Worm (Caenorhabditis elegans) whole organism, L4/young adult: ENCODE measurements around the gene F47B8.5.
A peak's percentile ranks its signal among the peaks of the same experiment; 100 is the strongest.

ENCODE experiments used
- W03F9.2 ChIP-seq: fragments of 150-350 bp; optimal IDR thresholded peaks from 2 replicates; lab custom pipeline; 2014; ENCODE audit warnings: missing biosample characterization, missing genetic modification characterization
- dao-5 ChIP-seq: sonication (generic microtip); optimal IDR thresholded peaks from 2 replicates; lab custom pipeline; 2016; ENCODE audit warnings: missing genotype, missing genetic modification characterization, moderate library complexity, missing compliant biosample characterization
- him-1 ChIP-seq: sonication (generic microtip); optimal IDR thresholded peaks from 2 replicates; lab custom pipeline; 2016; ENCODE audit warnings: missing genotype, missing genetic modification reagents, missing genetic modification characterization, missing compliant biosample characterization

The F47B8.5 gene

DNA sequence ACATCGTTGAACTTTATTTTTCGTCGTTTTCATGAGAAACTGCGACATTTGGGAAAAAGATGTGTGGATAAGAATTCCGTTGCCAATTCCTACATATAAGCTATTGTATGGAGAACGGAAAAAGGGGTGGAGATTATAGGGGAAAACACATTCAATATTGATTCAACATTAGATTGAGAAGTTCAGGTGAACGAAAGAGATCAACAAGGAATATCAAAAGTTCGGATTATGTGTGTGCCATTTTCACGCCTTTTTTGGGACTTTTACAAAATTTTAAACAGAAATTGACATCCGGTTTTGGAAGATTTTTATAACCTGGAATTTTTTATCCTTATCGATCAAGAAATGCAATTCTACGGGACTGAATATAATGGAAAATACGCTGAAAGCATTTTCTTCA lies at the start of gene F47B8.5:
Gene F47B8.5, minus strand, starts transcription at position 101 of the 400 bp plus-strand sequence.
- TF ChIP-seq dao-5 (tag; lab: Kevin White, UChicago) = no peak
- TF ChIP-seq him-1 = no peak

- TF ChIP-seq dao-5 (tag; lab: Kevin White, UChicago) = no peak
- no peak for TF ChIP-seq W03F9.2 (tag; lab: Kevin White, UChicago)
- no peak for TF ChIP-seq him-1
Measured at ce11 chrV:14372774-14373173, 45.1 kb upstream of the F47B8.5 start, which contains the start of gene unc-39. TSS of gene unc-39 (plus strand) at chrV:14373074.

ce11 chrV:14369412-14369811 lies 41.7 kb upstream of the F47B8.5 start:
- TF ChIP-seq W03F9.2 (tag; lab: Kevin White, UChicago) = no peak
- TF ChIP-seq dao-5 (tag; lab: Kevin White, UChicago) = no peak
- TF ChIP-seq him-1 = no peak

- TF ChIP-seq dao-5 (tag; lab: Kevin White, UChicago) (no peak), W03F9.2 (tag; lab: Kevin White, UChicago) (peak; percentile 14), him-1 (peak; percentile 22)
Measured at ce11 chrV:14368272-14369052, 40.8 kb upstream of the F47B8.5 start.

DNA sequence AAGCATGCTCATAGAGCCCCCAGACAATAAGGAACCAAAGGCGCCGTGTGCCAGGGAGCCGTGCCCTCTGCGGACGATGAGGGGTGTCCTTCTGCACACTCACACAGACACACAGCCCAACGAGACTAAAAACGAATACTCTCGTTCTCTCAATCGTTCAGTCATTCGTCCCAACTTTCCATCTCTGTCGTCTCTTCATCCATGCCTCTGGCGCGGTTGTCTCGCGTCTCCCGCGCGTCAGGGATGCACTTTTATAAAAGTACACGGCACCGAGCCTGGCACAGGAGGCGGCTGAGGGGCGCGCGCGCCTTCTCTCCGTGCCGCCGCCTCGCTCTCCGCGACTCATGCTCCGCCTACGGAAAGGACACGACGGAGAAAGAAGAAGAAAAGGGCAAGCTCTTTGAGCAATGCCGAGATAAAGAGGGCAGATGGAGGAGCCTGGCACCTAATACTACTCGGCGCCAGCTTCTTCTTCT lies 38.8 kb upstream of the F47B8.5 start:
- no peak for TF ChIP-seq dao-5 (tag; lab: Kevin White, UChicago)
- TF ChIP-seq him-1 = peak; percentile 85

- TF ChIP-seq W03F9.2 (tag; lab: Kevin White, UChicago) (no peak), dao-5 (tag; lab: Kevin White, UChicago) (no peak), him-1 (no peak)
Measured at ce11 chrV:14364586-14365248, 37.0 kb upstream of the F47B8.5 start.

ce11 chrV:14361973-14362372 lies 34.3 kb upstream of the F47B8.5 start:
- no peak for TF ChIP-seq dao-5 (tag; lab: Kevin White, UChicago)
- TF ChIP-seq W03F9.2 (tag; lab: Kevin White, UChicago) = no peak
- no peak for TF ChIP-seq him-1

- TF ChIP-seq him-1 (no peak), dao-5 (tag; lab: Kevin White, UChicago) (no peak), W03F9.2 (tag; lab: Kevin White, UChicago) (no peak)
Measured at ce11 chrV:14358577-14358976, 30.9 kb upstream of the F47B8.5 start, which contains the start of gene Y49A3A.4. TSS of gene Y49A3A.4 (minus strand) at chrV:14358890.

- peak; percentile 89 for TF ChIP-seq W03F9.2 (tag; lab: Kevin White, UChicago)
- TF ChIP-seq him-1 = peak; percentile 53
- TF ChIP-seq dao-5 (tag; lab: Kevin White, UChicago) = no peak
Measured at ce11 chrV:14355738-14356368, 28.2 kb upstream of the F47B8.5 start, which contains the start of gene cyn-1. TSS of gene cyn-1 (plus strand) at chrV:14356076.

DNA sequence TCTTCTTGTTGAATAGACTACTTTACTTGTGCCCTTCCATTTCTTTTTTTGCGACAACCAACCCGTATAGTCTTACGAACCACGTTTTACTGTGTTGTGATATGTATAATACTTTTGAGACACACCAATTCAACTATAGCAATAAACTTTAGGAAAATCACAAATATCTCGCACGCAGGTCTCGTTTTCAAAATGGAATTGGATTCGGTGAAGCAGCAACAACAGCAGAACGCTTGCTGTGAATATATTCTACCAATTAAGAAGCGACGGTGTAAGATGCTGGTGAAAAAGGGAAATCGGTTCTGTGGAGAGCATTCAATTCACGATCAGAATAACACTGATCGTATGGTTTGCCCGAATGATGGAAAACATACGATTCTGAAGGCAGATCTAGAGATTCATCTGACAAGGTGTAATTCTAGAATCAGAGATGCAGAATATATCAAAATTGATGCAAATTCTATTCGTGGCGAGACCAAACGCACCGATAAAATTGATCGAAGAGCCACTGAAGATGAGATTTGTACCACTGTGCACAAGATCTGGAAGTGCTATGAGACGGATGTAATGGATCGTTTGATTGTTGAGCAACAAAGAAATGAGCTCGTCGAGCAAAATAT lies 26.7 kb upstream of the F47B8.5 start, which contains the start of gene Y49A3A.3:
Gene Y49A3A.3, plus strand, starts transcription at position 153 of the 620 bp plus-strand sequence.
- peak; percentile 71 for TF ChIP-seq dao-5 (tag; lab: Kevin White, UChicago)
- TF ChIP-seq W03F9.2 (tag; lab: Kevin White, UChicago) = no peak

ce11 chrV:14352032-14352431 lies 24.4 kb upstream of the F47B8.5 start:
- TF ChIP-seq W03F9.2 (tag; lab: Kevin White, UChicago) = no peak
- no peak for TF ChIP-seq him-1

DNA sequence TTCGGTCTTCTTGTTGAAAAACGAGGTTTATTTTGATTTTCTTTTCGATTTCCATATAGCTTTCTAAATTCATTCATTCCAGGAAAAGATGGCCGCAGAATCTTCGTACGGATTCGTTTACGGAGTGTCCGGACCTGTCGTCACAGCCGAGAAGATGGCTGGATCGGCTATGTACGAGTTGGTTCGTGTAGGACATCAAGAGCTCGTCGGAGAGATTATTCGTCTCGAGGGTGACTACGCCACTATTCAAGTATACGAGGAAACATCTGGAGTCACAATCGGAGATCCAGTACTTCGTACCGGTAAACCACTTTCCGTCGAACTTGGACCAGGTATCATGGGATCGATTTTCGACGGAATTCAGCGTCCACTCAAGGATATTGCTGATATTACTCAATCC lies 24.0 kb upstream of the F47B8.5 start, which contains the start of gene vha-13:
Gene vha-13, plus strand, starts transcription at position 81 of the 400 bp plus-strand sequence.
- no peak for TF ChIP-seq dao-5 (tag; lab: Kevin White, UChicago)
- TF ChIP-seq W03F9.2 (tag; lab: Kevin White, UChicago) = no peak
- TF ChIP-seq him-1 = no peak

- TF ChIP-seq him-1 = peak; percentile 50
- TF ChIP-seq W03F9.2 (tag; lab: Kevin White, UChicago) = peak; percentile 67
- no peak for TF ChIP-seq dao-5 (tag; lab: Kevin White, UChicago)
Measured at ce11 chrV:14350949-14351348, 23.3 kb upstream of the F47B8.5 start.
